Fruit fly (Drosophila melanogaster) whole organism, embryonic: ENCODE measurements around the gene Kr-h1.

Source experiments
- Adf1 ChIP-seq: fragments of 200-800 bp; sonication (Bioruptor generic); IDR thresholded peaks from 2 replicates; pipeline ENCODE4 v1.3.6; 2022; ENCODE audit warnings: missing biosample characterization, missing genetic modification characterization
- Blimp-1 ChIP-seq: fragments of 200-800 bp; sonication (Bioruptor generic); optimal IDR thresholded peaks from 3 replicates; lab custom pipeline; 2018; ENCODE audit warnings: missing biosample characterization, missing genetic modification characterization, mild to moderate bottlenecking, moderate library complexity, missing genetic modification reagents
- CG10462 ChIP-seq: fragments of 200-800 bp; sonication (Bioruptor generic); optimal IDR thresholded peaks from 2 replicates; lab custom pipeline; 2016; ENCODE audit warnings: missing biosample characterization, missing genetic modification characterization
- CG13424 ChIP-seq: fragments of 200-800 bp; sonication (Bioruptor generic); optimal IDR thresholded peaks from 2 replicates; lab custom pipeline; 2019; ENCODE audit warnings: missing biosample characterization, mild to moderate bottlenecking, missing genetic modification characterization, moderate library complexity
- CG14014 ChIP-seq: fragments of 200-800 bp; sonication (Bioruptor generic); IDR thresholded peaks from 2 replicates; pipeline ENCODE4 v1.3.6; 2022; ENCODE audit warnings: missing biosample characterization, missing genetic modification characterization
- CG14860 ChIP-seq: fragments of 200-800 bp; sonication (Bioruptor generic); IDR thresholded peaks from 3 replicates; pipeline ENCODE4 v1.3.6; 2022; ENCODE audit warnings: missing biosample characterization, missing genetic modification characterization; ENCODE audit not compliant: partially characterized antibody
- CG18011 ChIP-seq: fragments of 200-800 bp; sonication (Bioruptor generic); optimal IDR thresholded peaks from 2 replicates; lab custom pipeline; 2017; ENCODE audit warnings: missing biosample characterization, missing genetic modification characterization, mild to moderate bottlenecking, moderate library complexity, missing genotype
- CG2120 ChIP-seq: fragments of 200-800 bp; sonication (Bioruptor generic); optimal IDR thresholded peaks from 3 replicates; lab custom pipeline; 2016; ENCODE audit warnings: missing biosample characterization, missing genetic modification characterization
- CG31224 ChIP-seq: fragments of 200-800 bp; sonication (Bioruptor generic); IDR thresholded peaks from 2 replicates; pipeline ENCODE4 v1.3.6; 2022; ENCODE audit warnings: missing biosample characterization, missing genetic modification characterization
- CG32532 ChIP-seq: fragments of 200-800 bp; sonication (Bioruptor generic); IDR thresholded peaks from 2 replicates; pipeline ENCODE4 v1.3.6; 2022; ENCODE audit warnings: missing biosample characterization, missing genetic modification characterization
- CG4282 ChIP-seq: fragments of 200-800 bp; sonication (Bioruptor generic); optimal IDR thresholded peaks from 2 replicates; lab custom pipeline; 2016; ENCODE audit warnings: missing biosample characterization, missing genetic modification characterization
- CG43689 ChIP-seq: fragments of 200-800 bp; sonication (Bioruptor generic); IDR thresholded peaks from 2 replicates; pipeline ENCODE4 v1.3.6; 2022; ENCODE audit warnings: missing biosample characterization, missing genetic modification characterization
- CG4617 ChIP-seq: fragments of 200-800 bp; sonication (Bioruptor generic); optimal IDR thresholded peaks from 3 replicates; lab custom pipeline; 2016; ENCODE audit warnings: missing biosample characterization, missing genetic modification characterization, borderline replicate concordance
- CG4730 ChIP-seq: fragments of 200-800 bp; sonication (Bioruptor generic); IDR thresholded peaks from 2 replicates; pipeline ENCODE4 v1.3.6; 2022; ENCODE audit warnings: missing biosample characterization, missing genetic modification characterization
- CG6272 ChIP-seq: fragments of 200-800 bp; sonication (Bioruptor generic); IDR thresholded peaks from 2 replicates; pipeline ENCODE4 v1.3.6; 2022; ENCODE audit warnings: missing biosample characterization, missing genetic modification characterization
- CG7357 ChIP-seq: fragments of 200-800 bp; sonication (Bioruptor generic); IDR thresholded peaks from 3 replicates; pipeline ENCODE4 v1.3.6; 2022; ENCODE audit warnings: missing biosample characterization, missing genetic modification characterization
- CG7928 ChIP-seq: fragments of 200-800 bp; sonication (Bioruptor generic); optimal IDR thresholded peaks from 2 replicates; lab custom pipeline; 2017; ENCODE audit warnings: missing biosample characterization, mild to moderate bottlenecking, missing genetic modification characterization
- CG8765 ChIP-seq: fragments of 200-800 bp; sonication (Bioruptor generic); IDR thresholded peaks from 2 replicates; pipeline ENCODE4 v1.3.6; 2022; ENCODE audit warnings: missing biosample characterization, missing genetic modification characterization
- CG9727 ChIP-seq: fragments of 200-800 bp; sonication (Bioruptor generic); optimal IDR thresholded peaks from 3 replicates; lab custom pipeline; 2017; ENCODE audit warnings: missing biosample characterization, mild to moderate bottlenecking, missing genetic modification characterization
- CrebB ChIP-seq: fragments of 200-800 bp; sonication (Bioruptor generic); optimal IDR thresholded peaks from 3 replicates; lab custom pipeline; 2018; ENCODE audit warnings: missing biosample characterization, mild to moderate bottlenecking, missing genetic modification characterization
- Dip3 ChIP-seq: fragments of 200-800 bp; sonication (Bioruptor generic); optimal IDR thresholded peaks from 3 replicates; lab custom pipeline; 2016; ENCODE audit warnings: missing biosample characterization, missing genetic modification characterization
- Drgx ChIP-seq: fragments of 200-800 bp; sonication (Bioruptor generic); IDR thresholded peaks from 2 replicates; pipeline ENCODE4 v1.3.6; 2022; ENCODE audit warnings: missing biosample characterization, missing genetic modification characterization
- E2f1 ChIP-seq: fragments of 200-800 bp; sonication (Bioruptor generic); IDR thresholded peaks from 2 replicates; pipeline ENCODE4 v1.3.6; 2022; ENCODE audit warnings: missing biosample characterization, missing genetic modification characterization
- Fer1 ChIP-seq: fragments of 200-800 bp; sonication (Bioruptor generic); optimal IDR thresholded peaks from 2 replicates; lab custom pipeline; 2017; ENCODE audit warnings: missing biosample characterization, mild to moderate bottlenecking, missing genetic modification characterization
- HLH3B ChIP-seq: fragments of 200-800 bp; sonication (Bioruptor generic); IDR thresholded peaks from 2 replicates; pipeline ENCODE4 v1.3.6; 2022; ENCODE audit warnings: missing biosample characterization, missing genetic modification characterization
- Hr51 ChIP-seq, 2 experiments: fragments of 200-800 bp; sonication (Bioruptor generic); optimal IDR thresholded peaks; 2 replicates in 1 of 2; 3 replicates in 1 of 2; lab custom pipeline; 2016 to 2018; ENCODE audit warnings: missing biosample characterization in 2 of 2, missing genetic modification characterization in 2 of 2, mild to moderate bottlenecking in 1 of 2, moderate library complexity in 1 of 2
- Kr ChIP-seq: fragments of 200-800 bp; sonication (Bioruptor generic); optimal IDR thresholded peaks from 2 replicates; lab custom pipeline; 2017; ENCODE audit warnings: missing biosample characterization, mild to moderate bottlenecking, missing genetic modification characterization
- Lim3 ChIP-seq: fragments of 200-800 bp; sonication (Bioruptor generic); IDR thresholded peaks from 2 replicates; pipeline ENCODE4 v1.3.6; 2022; ENCODE audit warnings: missing biosample characterization, missing genetic modification characterization
- Nf-YC ChIP-seq: fragments of 200-800 bp; optimal IDR thresholded peaks from 3 replicates; lab custom pipeline; 2019; ENCODE audit warnings: missing biosample characterization, mild to moderate bottlenecking, missing genetic modification characterization, moderate library complexity
- Rfx ChIP-seq: fragments of 200-800 bp; sonication (Bioruptor generic); IDR thresholded peaks from 2 replicates; pipeline ENCODE4 v1.3.6; 2022; ENCODE audit warnings: missing biosample characterization, missing genetic modification characterization
- Sox102F ChIP-seq: fragments of 200-800 bp; sonication (Bioruptor generic); optimal IDR thresholded peaks from 2 replicates; lab custom pipeline; 2018; ENCODE audit warnings: missing biosample characterization, mild to moderate bottlenecking, missing genetic modification characterization, moderate library complexity
- Xrp1 ChIP-seq: fragments of 200-800 bp; sonication (Bioruptor generic); IDR thresholded peaks from 2 replicates; pipeline ENCODE4 v1.3.6; 2022; ENCODE audit warnings: missing biosample characterization, missing genetic modification characterization
- al ChIP-seq: fragments of 200-800 bp; sonication (Bioruptor generic); IDR thresholded peaks from 2 replicates; pipeline ENCODE4 v1.3.6; 2022; ENCODE audit warnings: missing biosample characterization, missing genetic modification characterization
- ara ChIP-seq: fragments of 200-800 bp; sonication (Bioruptor generic); IDR thresholded peaks from 2 replicates; pipeline ENCODE4 v1.3.6; 2022; ENCODE audit warnings: missing biosample characterization, missing genetic modification characterization
- bcd ChIP-seq: fragments of 200-800 bp; sonication (Bioruptor generic); optimal IDR thresholded peaks from 2 replicates; lab custom pipeline; 2017; ENCODE audit warnings: missing biosample characterization, mild to moderate bottlenecking, missing genetic modification characterization
- cas ChIP-seq: fragments of 200-800 bp; sonication (Bioruptor generic); IDR thresholded peaks from 2 replicates; pipeline ENCODE4 v1.3.6; 2022; ENCODE audit warnings: missing biosample characterization, missing genetic modification characterization
- dati ChIP-seq: fragments of 200-800 bp; sonication (Bioruptor generic); IDR thresholded peaks from 2 replicates; pipeline ENCODE4 v1.3.6; 2022; ENCODE audit warnings: missing biosample characterization, missing genetic modification characterization
- ewg ChIP-seq: fragments of 200-800 bp; sonication (Bioruptor generic); optimal IDR thresholded peaks from 3 replicates; lab custom pipeline; 2017; ENCODE audit warnings: mild to moderate bottlenecking, missing biosample characterization, missing genetic modification reagents, missing genetic modification characterization
- exex ChIP-seq: fragments of 200-800 bp; sonication (Bioruptor generic); optimal IDR thresholded peaks from 4 replicates; lab custom pipeline; 2018; ENCODE audit warnings: missing biosample characterization, mild to moderate bottlenecking, missing genetic modification characterization, moderate library complexity
- ftz-f1 ChIP-seq: fragments of 200-800 bp; sonication (Bioruptor generic); optimal IDR thresholded peaks from 2 replicates; lab custom pipeline; 2016; ENCODE audit warnings: missing biosample characterization, missing genetic modification characterization
- gem ChIP-seq: fragments of 200-800 bp; sonication (Bioruptor generic); optimal IDR thresholded peaks from 2 replicates; lab custom pipeline; 2019; ENCODE audit warnings: missing biosample characterization, mild to moderate bottlenecking, missing genetic modification characterization, moderate library complexity
- lbe ChIP-seq: fragments of 200-800 bp; sonication (Bioruptor generic); optimal IDR thresholded peaks from 2 replicates; lab custom pipeline; 2016; ENCODE audit warnings: missing biosample characterization, mild to moderate bottlenecking, missing genetic modification characterization
- lmd ChIP-seq: fragments of 200-800 bp; sonication (Bioruptor generic); IDR thresholded peaks from 2 replicates; pipeline ENCODE4 v1.3.6; 2022; ENCODE audit warnings: missing biosample characterization, missing genetic modification characterization
- sens ChIP-seq: fragments of 200-800 bp; sonication (Bioruptor generic); peaks from one replicate; lab custom pipeline; 2016; ENCODE audit warnings: missing biosample characterization, missing genetic modification characterization
- tin ChIP-seq: fragments of 200-800 bp; sonication (Bioruptor generic); optimal IDR thresholded peaks from 3 replicates; lab custom pipeline; 2016; ENCODE audit warnings: missing biosample characterization, missing genetic modification characterization
- tup ChIP-seq: fragments of 200-800 bp; sonication (Bioruptor generic); optimal IDR thresholded peaks from 2 replicates; lab custom pipeline; 2016; ENCODE audit warnings: missing biosample characterization, mild to moderate bottlenecking, missing genetic modification characterization, moderate library complexity
- unc-4 ChIP-seq: fragments of 200-800 bp; sonication (Bioruptor generic); IDR thresholded peaks from 2 replicates; pipeline ENCODE4 v1.3.6; 2022; ENCODE audit warnings: missing biosample characterization, missing genetic modification characterization; ENCODE audit not compliant: partially characterized antibody
- vfl ChIP-seq: fragments of 200-800 bp; sonication (Bioruptor generic); optimal IDR thresholded peaks from 2 replicates; lab custom pipeline; 2016; ENCODE audit warnings: missing biosample characterization, missing genetic modification characterization
- zf30C ChIP-seq: fragments of 200-800 bp; sonication (Bioruptor generic); optimal IDR thresholded peaks from 3 replicates; lab custom pipeline; 2018; ENCODE audit warnings: missing biosample characterization, mild to moderate bottlenecking, missing genetic modification characterization

Gene Kr-h1

DNA sequence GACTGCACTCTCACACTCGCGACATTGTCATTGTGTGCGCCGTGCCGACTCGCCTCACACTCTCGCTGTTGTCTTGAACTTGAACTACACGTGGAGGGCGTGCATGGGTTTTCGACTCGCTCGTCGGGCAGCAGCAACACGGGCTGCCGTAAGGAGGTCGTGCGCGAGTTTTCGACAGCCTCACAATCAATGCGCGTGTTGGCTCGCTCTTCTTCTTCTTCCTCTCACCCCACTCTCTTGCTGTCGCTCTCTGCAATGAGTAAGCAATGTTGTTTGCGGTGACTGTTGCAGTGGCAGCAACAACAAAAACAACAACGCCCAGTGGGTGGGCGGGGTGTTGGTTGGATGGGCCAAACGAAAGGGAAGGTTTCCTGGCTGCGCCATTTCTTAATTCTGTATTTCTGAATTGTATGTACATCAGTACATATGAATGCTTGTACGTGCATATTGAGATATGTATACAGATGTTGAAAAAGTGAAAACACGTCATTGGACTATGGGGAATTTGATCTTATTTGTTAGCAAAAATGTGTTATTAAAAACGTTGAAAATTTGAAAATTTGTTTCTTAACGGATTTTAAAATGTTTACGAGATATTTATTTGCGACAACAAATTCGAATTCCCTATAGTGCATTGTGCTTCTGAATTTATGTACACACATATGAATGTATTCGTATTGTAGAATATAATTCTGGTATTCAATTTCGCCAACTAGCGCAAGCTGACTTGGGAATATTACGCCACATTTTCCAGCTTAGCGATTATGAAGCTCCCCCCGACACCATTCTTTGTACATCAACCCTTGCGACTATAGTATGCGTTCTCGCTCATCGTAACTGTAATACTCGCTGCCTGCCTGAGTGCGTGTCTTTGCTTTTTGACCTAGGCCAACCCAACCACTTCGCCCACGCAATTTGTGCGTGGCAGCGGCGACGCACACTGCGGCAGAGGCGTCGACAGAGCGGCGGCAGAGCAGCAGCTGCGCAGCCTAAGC, 6.3 kb downstream of the Kr-h1 start (continued):
- TF ChIP-seq CG14860 (GFP tag; lab: Robert Waterston, UW) (peak; percentile 37; the same call in 1 of the 3 replicates), tup (GFP tag; lab: Kevin White, UChicago) (no peak), ara (GFP tag; lab: Robert Waterston, UW) (peak; percentile 57), lbe (GFP tag; lab: Kevin White, UChicago) (peak; percentile 3), CG4617 (no peak), Adf1 (peak; percentile 99), CG4282 (GFP tag; lab: Kevin White, UChicago) (peak; percentile 34), vfl (no peak), CG6272 (GFP tag; lab: Robert Waterston, UW) (no peak), CrebB (peak; percentile 62), CG13424 (tag; lab: Kevin White, UChicago) (no peak), Lim3 (no peak), bcd (GFP tag; lab: Kevin White, UChicago) (peak; percentile 24), CG43689 (GFP tag; lab: Robert Waterston, UW) (no peak), Dip3 (no peak), E2f1 (GFP tag; lab: Robert Waterston, UW) (no peak), lmd (peak; percentile 25; the same call in 1 of the 2 replicates), CG7357 (no peak), CG31224 (no peak), unc-4 (0 out of 2 replicates have a peak, but pooled peaks have one; percentile 38), CG18011 (GFP tag; lab: Kevin White, UChicago) (no peak), CG14014 (GFP tag; lab: Robert Waterston, UW) (no peak), Fer1 (GFP tag; lab: Kevin White, UChicago) (peak; percentile 30), Xrp1 (0 out of 2 replicates have a peak, but pooled peaks have one; percentile 5), gem (tag; lab: Kevin White, UChicago) (peak; percentile 63), Kr (peak; percentile 65), ewg (GFP tag; lab: Kevin White, UChicago) (peak; percentile 63), CG8765 (GFP tag; lab: Robert Waterston, UW) (peak; percentile 80), Nf-YC (tag; lab: Kevin White, UChicago) (peak; percentile 60), CG9727 (peak; percentile 25), tin (no peak), CG10462 (GFP tag; lab: Kevin White, UChicago) (no peak), Blimp-1 (peak; percentile 97), Drgx (GFP tag; lab: Robert Waterston, UW) (peak; percentile 34; the same call in 1 of the 2 replicates), al (GFP tag; lab: Robert Waterston, UW) (no peak), zf30C (GFP tag; lab: Kevin White, UChicago) (peak; percentile 29), Hr51 (GFP tag; optimal IDR thresholded peaks at IDR 0.05; lab: Kevin White, UChicago) (peak in 1 of 2 experiments; percentile 13), CG2120 (GFP tag; lab: Kevin White, UChicago) (peak; percentile 68), CG4730 (GFP tag; lab: Robert Waterston, UW) (no peak), CG7928 (no peak), CG32532 (GFP tag; lab: Robert Waterston, UW) (peak; percentile 41; the same call in 1 of the 2 replicates), cas (GFP tag; lab: Robert Waterston, UW) (no peak), exex (tag; lab: Kevin White, UChicago) (peak; percentile 6), HLH3B (no peak), Sox102F (no peak), dati (GFP tag; lab: Robert Waterston, UW) (no peak), sens (GFP tag; lab: Kevin White, UChicago) (peak; percentile 91), ftz-f1 (GFP tag; lab: Kevin White, UChicago) (peak; percentile 99), Rfx (GFP tag; lab: Robert Waterston, UW) (no peak)
